Worm (Caenorhabditis elegans): ENCODE measurements around the gene ephx-1.

DNA sequence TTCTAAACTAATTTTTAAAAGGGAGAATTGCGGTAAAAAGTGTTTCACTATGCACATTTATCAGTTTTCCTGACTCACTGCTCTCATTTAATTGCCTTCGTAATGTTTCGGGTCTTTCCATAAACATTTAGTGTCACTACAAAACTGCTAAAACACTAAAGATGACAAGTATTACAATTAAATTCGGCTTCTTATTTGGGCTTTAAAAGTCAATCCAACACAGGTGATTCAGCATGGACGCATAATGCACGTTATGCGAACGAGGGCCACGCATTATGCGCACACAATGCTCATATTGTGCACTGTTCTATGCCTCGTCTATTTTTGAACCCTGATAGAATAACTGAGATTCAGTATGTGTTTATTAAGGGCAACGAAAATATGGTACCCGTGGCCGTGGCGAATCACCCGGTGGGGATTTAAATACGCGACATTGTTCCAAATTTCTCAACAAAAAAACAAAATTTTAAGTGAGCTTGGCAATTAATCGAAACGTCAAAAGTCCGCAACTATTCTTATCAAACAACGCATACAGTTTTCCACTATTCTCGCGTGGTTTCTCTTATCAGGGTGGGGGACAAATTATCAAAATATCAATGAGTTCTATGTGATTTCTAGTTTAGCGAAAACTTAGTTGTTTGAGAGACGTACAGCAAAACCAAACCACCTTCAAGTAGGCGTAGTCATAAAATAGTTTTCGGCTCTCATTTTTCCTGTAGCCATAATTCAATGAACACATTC, 14.9 kb upstream of the ephx-1 start, which contains the start of gene Y14H12A.2:
- TF ChIP-seq him-1 (tag; optimal IDR thresholded peaks at IDR 0.05) (no peak), W03F9.2 (tag; optimal IDR thresholded peaks at IDR 0.05) (no peak), dao-5 (tag; optimal IDR thresholded peaks at IDR 0.05) (no peak)
